Fruit fly (Drosophila melanogaster): ENCODE data around the gene AP-1mu.

DNA sequence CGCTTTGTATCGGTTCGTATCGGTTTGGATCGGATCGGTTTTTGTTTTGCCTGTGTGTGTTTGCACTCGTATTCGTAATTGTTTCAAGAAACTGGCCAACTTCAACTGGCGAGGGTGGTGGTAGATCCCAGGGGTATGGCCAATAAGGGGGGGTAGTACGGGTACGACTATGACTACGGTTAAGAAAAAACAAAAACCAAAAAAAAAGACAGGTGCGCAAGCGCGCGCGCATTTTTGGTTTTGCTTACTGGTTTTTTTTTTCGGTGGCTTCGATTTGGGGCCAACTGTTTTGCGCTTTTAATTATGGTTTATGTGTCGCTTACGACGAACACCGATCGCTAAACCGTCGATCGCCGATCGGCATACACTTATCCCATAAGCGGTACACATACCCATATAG is 35.5 kb upstream of the AP-1mu start:
- no peak for TF ChIP-seq CG14655 (GFP tag; optimal IDR thresholded peaks at IDR 0.05)
- TF ChIP-seq EcR (GFP tag; optimal IDR thresholded peaks at IDR 0.05) = no peak
- TF ChIP-seq Snoo (tag; optimal IDR thresholded peaks at IDR 0.05) = no peak
- no peak for TF ChIP-seq CG8159 (tag; optimal IDR thresholded peaks at IDR 0.05)
- TF ChIP-seq Ets98B (GFP tag; IDR thresholded peaks at IDR 0.05) = no peak; the same call in 1 of the 2 replicates
- TF ChIP-seq CG8301 (tag; optimal IDR thresholded peaks at IDR 0.05) = no peak
- TF ChIP-seq CG32121 (GFP tag; IDR thresholded peaks at IDR 0.05) = peak; percentile 24; the same call in 1 of the 2 replicates
- peak; percentile 19; the same call in 1 of the 2 replicates for TF ChIP-seq CG12605 (GFP tag; IDR thresholded peaks at IDR 0.05)
- TF ChIP-seq CG10348 (GFP tag; IDR thresholded peaks at IDR 0.05) = no peak
- no peak for TF ChIP-seq CG4496 (GFP tag; IDR thresholded peaks at IDR 0.05)
- TF ChIP-seq rn (GFP tag; IDR thresholded peaks at IDR 0.05) = 0 out of 2 replicates have a peak, but pooled peaks have one; percentile 29
- peak; percentile 66; the same call in 1 of the 3 replicates for TF ChIP-seq fd96Ca (GFP tag; IDR thresholded peaks at IDR 0.05)
- TF ChIP-seq CG17806 (tag; optimal IDR thresholded peaks at IDR 0.05) = no peak
- no peak for TF ChIP-seq Pif1B (GFP tag; optimal IDR thresholded peaks at IDR 0.05)
